Fruit fly (Drosophila melanogaster) whole organism, wandering third instar larva: ENCODE measurements around the gene CG42795.

Experiments
- Abd-B ChIP-seq: fragments of >200 bp; optimal IDR thresholded peaks from 2 replicates; lab custom pipeline; 2017; ENCODE audit warnings: missing biosample characterization, missing genetic modification characterization
- CG32264 ChIP-seq: fragments of 200-800 bp; sonication (Bioruptor generic); optimal IDR thresholded peaks from 2 replicates; lab custom pipeline; 2016; ENCODE audit warnings: missing biosample characterization, missing genetic modification characterization
- CG9705 ChIP-seq: fragments of 200-800 bp; sonication (Bioruptor generic); optimal IDR thresholded peaks from 2 replicates; lab custom pipeline; 2018; ENCODE audit warnings: missing biosample characterization, mild to moderate bottlenecking, missing genetic modification characterization
- CrebA ChIP-seq: fragments of 200-800 bp; sonication (Bioruptor generic); optimal IDR thresholded peaks from 2 replicates; lab custom pipeline; 2016; ENCODE audit warnings: missing biosample characterization, mild to moderate bottlenecking, missing genetic modification characterization, borderline replicate concordance
- Dfd ChIP-seq: fragments of >200 bp; optimal IDR thresholded peaks from 2 replicates; lab custom pipeline; 2017; ENCODE audit warnings: missing biosample characterization, missing genetic modification characterization
- Dif ChIP-seq: fragments of 200-275, 200-300 bp; sonication (Bioruptor generic); optimal IDR thresholded peaks from 2 replicates; lab custom pipeline; 2018; ENCODE audit warnings: missing biosample characterization, missing genetic modification characterization; ENCODE audit not compliant: partially characterized antibody
- HLH106 ChIP-seq: fragments of 200-800 bp; optimal IDR thresholded peaks from 3 replicates; lab custom pipeline; 2019; ENCODE audit warnings: missing biosample characterization, mild to moderate bottlenecking, missing genetic modification characterization, moderate library complexity
- Hnf4 ChIP-seq: fragments of 200-800 bp; sonication (Bioruptor generic); optimal IDR thresholded peaks from 2 replicates; lab custom pipeline; 2016; ENCODE audit warnings: missing biosample characterization, mild to moderate bottlenecking, missing genetic modification characterization
- Hr83 ChIP-seq: fragments of 200-300 bp; sonication (Bioruptor generic); optimal IDR thresholded peaks from 2 replicates; lab custom pipeline; 2016; ENCODE audit warnings: missing biosample characterization, mild to moderate bottlenecking, missing genetic modification characterization, moderate library complexity; ENCODE audit not compliant: poor library complexity, severe bottlenecking
- Mio ChIP-seq: sonication (Bioruptor generic); optimal IDR thresholded peaks from 2 replicates; lab custom pipeline; 2016; ENCODE audit warnings: missing biosample characterization, missing genetic modification characterization
- Myc ChIP-seq: fragments of >200 bp; optimal IDR thresholded peaks from 2 replicates; lab custom pipeline; 2017
- N ChIP-seq: fragments of >200 bp; optimal IDR thresholded peaks from 2 replicates; lab custom pipeline; 2018; ENCODE audit warnings: missing biosample characterization, missing external identifiers, missing genetic modification characterization
- Rel ChIP-seq, 2 experiments: fragments of 200-800 bp; sonication (Bioruptor generic) in 1 of 2; optimal IDR thresholded peaks; 2 replicates in 1 of 2; 3 replicates in 1 of 2; lab custom pipeline; 2016 to 2019; ENCODE audit warnings: mild to moderate bottlenecking in 2 of 2, missing biosample characterization in 2 of 2, missing genetic modification characterization in 2 of 2, moderate library complexity in 1 of 2
- Sp1 ChIP-seq: fragments of 200-800 bp; sonication (Bioruptor generic); optimal IDR thresholded peaks from 3 replicates; lab custom pipeline; 2019; ENCODE audit warnings: missing biosample characterization, mild to moderate bottlenecking, missing genetic modification characterization, moderate library complexity
- Vsx2 ChIP-seq: fragments of 200-300, 225-300 bp; sonication (Bioruptor generic); optimal IDR thresholded peaks from 2 replicates; lab custom pipeline; 2018; ENCODE audit warnings: missing biosample characterization, missing genetic modification characterization; ENCODE audit not compliant: partially characterized antibody
- dl ChIP-seq, 2 experiments: fragments of 175-275, 200-275 bp in 1 of 2; fragments of 200-275 bp in 1 of 2; sonication (Bioruptor generic); optimal IDR thresholded peaks; lab custom pipeline; 2018; ENCODE audit warnings: mild to moderate bottlenecking in 2 of 2, missing biosample characterization in 2 of 2, missing genetic modification characterization in 2 of 2, moderate library complexity in 2 of 2; ENCODE audit not compliant: partially characterized antibody in 2 of 2, insufficient read depth in 1 of 2
- dmrt93B ChIP-seq: fragments of 200-800 bp; sonication (Bioruptor generic); optimal IDR thresholded peaks from 2 replicates; lab custom pipeline; 2018; ENCODE audit warnings: missing biosample characterization, mild to moderate bottlenecking, missing genetic modification characterization
- dsf ChIP-seq: sonication (Bioruptor generic); optimal IDR thresholded peaks from 2 replicates; lab custom pipeline; 2016; ENCODE audit warnings: missing biosample characterization, missing genetic modification characterization, borderline replicate concordance
- ey ChIP-seq: fragments of 200-800 bp; sonication (Bioruptor generic); optimal IDR thresholded peaks from 2 replicates; lab custom pipeline; 2016; ENCODE audit warnings: missing biosample characterization, missing genetic modification characterization
- foxo ChIP-seq, 2 experiments: fragments of 200-800 bp; sonication (Bioruptor generic); optimal IDR thresholded peaks; 2 replicates in 1 of 2; 3 replicates in 1 of 2; lab custom pipeline; 2016 to 2017; ENCODE audit warnings: missing biosample characterization in 2 of 2, missing genetic modification characterization in 2 of 2
- fru ChIP-seq: fragments of 200-800 bp; sonication (Bioruptor generic); optimal IDR thresholded peaks from 3 replicates; lab custom pipeline; 2016; ENCODE audit warnings: missing biosample characterization, mild to moderate bottlenecking, missing genetic modification characterization
- h ChIP-seq: fragments of 200-800 bp; sonication (Bioruptor generic); optimal IDR thresholded peaks from 3 replicates; lab custom pipeline; 2016; ENCODE audit warnings: missing biosample characterization, mild to moderate bottlenecking, missing genetic modification characterization
- jim ChIP-seq: fragments of 175-275, 200-325 bp; sonication (Bioruptor generic); optimal IDR thresholded peaks from 2 replicates; lab custom pipeline; 2016; ENCODE audit warnings: missing biosample characterization, mild to moderate bottlenecking, missing genetic modification characterization
- lola ChIP-seq: fragments of >200 bp; optimal IDR thresholded peaks from 2 replicates; lab custom pipeline; 2017; ENCODE audit warnings: missing biosample characterization, missing genetic modification characterization
- psq ChIP-seq: fragments of 200-800 bp; sonication (Bioruptor generic); optimal IDR thresholded peaks from 3 replicates; lab custom pipeline; 2017; ENCODE audit warnings: missing biosample characterization, mild to moderate bottlenecking, missing genetic modification characterization, moderate library complexity
- rgr ChIP-seq: fragments of 200-800 bp; sonication (Bioruptor generic); optimal IDR thresholded peaks from 3 replicates; lab custom pipeline; 2016; ENCODE audit warnings: missing biosample characterization, mild to moderate bottlenecking, missing genetic modification characterization
- sage ChIP-seq: fragments of 200-800 bp; sonication (Bioruptor generic); optimal IDR thresholded peaks from 2 replicates; lab custom pipeline; 2016; ENCODE audit warnings: missing biosample characterization, mild to moderate bottlenecking, missing genetic modification characterization
- sv ChIP-seq: fragments of 200-800 bp; sonication (Bioruptor generic); optimal IDR thresholded peaks from 3 replicates; lab custom pipeline; 2016; ENCODE audit warnings: missing biosample characterization, missing genetic modification characterization
- tai ChIP-seq: sonication (Bioruptor generic); optimal IDR thresholded peaks from 2 replicates; lab custom pipeline; 2016; ENCODE audit warnings: missing biosample characterization, missing genetic modification characterization
- woc ChIP-seq: sonication (Bioruptor generic); optimal IDR thresholded peaks from 2 replicates; lab custom pipeline; 2016; ENCODE audit warnings: missing biosample characterization, mild to moderate bottlenecking, missing genetic modification characterization

CG42795 gene

DNA sequence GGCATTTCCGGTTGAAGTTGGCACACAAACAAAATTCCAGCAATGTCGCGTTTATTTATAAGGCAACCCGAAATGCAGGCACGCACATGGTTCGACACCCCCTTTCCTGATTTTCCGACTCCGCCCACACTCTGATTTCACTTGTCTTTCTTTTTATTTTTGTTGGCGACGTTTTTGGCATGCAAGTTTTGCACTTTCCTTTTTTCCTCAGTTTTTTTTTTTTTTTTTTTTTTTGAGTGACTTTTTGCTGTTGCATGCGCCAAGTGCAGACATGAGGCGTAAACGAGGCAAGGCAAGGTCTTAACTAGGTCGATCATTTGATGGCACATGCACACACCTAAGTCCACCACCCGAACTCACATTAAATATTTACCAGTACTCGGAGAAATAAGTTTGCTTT is 56.6 kb downstream of the CG42795 start:
- no peak for TF ChIP-seq sv (GFP tag; lab: Kevin White, UChicago)
- no peak for TF ChIP-seq jim (GFP tag; lab: Kevin White, UChicago)
- TF ChIP-seq Dfd (GFP tag; lab: Kevin White, UChicago) = no peak

DNA sequence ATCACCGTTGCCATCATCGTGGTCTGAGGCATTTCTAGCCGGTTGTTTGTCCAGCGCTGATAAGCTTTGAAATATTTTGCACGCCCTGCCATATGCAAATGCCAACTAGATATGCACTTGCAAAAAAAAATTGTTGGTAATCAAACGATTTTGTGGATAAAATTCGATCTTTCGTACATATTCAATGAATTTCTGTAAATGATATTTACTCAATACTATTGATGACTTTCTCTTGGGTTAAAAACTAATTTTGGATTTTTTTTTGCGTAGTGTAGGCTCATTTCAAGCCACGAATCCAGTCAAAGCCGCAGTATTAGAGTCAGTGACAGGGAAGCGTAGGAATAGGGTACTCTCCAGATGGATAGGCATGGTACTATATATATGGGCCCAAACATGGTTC is 57.6 kb downstream of the CG42795 start:
- TF ChIP-seq Dfd (GFP tag; lab: Kevin White, UChicago) = no peak
- TF ChIP-seq dmrt93B = no peak
- no peak for TF ChIP-seq rgr
- no peak for TF ChIP-seq N (GFP tag; lab: Kevin White, UChicago)
- no peak for TF ChIP-seq CG9705
- no peak for TF ChIP-seq Rel (GFP tag; optimal IDR thresholded peaks at IDR 0.05; lab: Kevin White, UChicago)
- no peak for TF ChIP-seq Rel (tag; optimal IDR thresholded peaks at IDR 0.05; lab: Kevin White, UChicago)
- no peak for TF ChIP-seq Dif
- TF ChIP-seq CG32264 = no peak
- TF ChIP-seq sage = no peak
- TF ChIP-seq CrebA (GFP tag; lab: Kevin White, UChicago) = no peak
- TF ChIP-seq HLH106 (tag; lab: Kevin White, UChicago) = no peak
- no peak for TF ChIP-seq fru (GFP tag; lab: Kevin White, UChicago)
- TF ChIP-seq woc = no peak
- no peak for TF ChIP-seq lola (GFP tag; lab: Kevin White, UChicago)
- TF ChIP-seq Myc = no peak
- no peak for TF ChIP-seq foxo (GFP tag; optimal IDR thresholded peaks at IDR 0.05; lab: Kevin White, UChicago)
- no peak for TF ChIP-seq Sp1 (GFP tag; lab: Kevin White, UChicago)
- no peak for TF ChIP-seq dl (GFP tag; optimal IDR thresholded peaks at IDR 0.05; lab: Kevin White, UChicago; ENCODE audit: insufficient read depth in 1 of 2, partially characterized antibody in 2 of 2)
- TF ChIP-seq tai (GFP tag; lab: Kevin White, UChicago) = no peak

DNA sequence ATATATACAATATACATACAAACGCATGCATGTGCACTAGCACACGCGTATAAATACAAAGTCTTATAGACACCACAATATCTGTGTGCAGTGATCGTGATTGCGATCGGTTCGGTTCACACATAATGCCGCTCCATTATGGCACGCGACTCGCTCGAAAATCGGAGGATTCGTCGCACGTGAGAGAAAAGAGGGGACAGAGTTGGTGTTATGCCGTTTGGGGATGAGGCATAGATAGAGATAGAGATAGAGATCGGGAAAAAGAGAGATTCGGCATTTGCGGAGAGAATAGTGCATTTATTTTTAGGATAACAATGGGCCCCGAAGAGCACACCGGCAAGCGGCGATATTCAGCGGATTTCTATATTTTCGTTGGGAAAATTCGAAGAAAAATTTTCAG is 58.7 kb downstream of the CG42795 start:
- no peak for TF ChIP-seq foxo (GFP tag; optimal IDR thresholded peaks at IDR 0.05; lab: Kevin White, UChicago)
- TF ChIP-seq CG32264 = no peak
- TF ChIP-seq dsf (GFP tag; lab: Kevin White, UChicago) = no peak
- TF ChIP-seq fru (GFP tag; lab: Kevin White, UChicago) = no peak
- no peak for TF ChIP-seq CG9705
- TF ChIP-seq h (GFP tag; lab: Kevin White, UChicago) = no peak
- no peak for TF ChIP-seq sage
- TF ChIP-seq Hr83 (GFP tag; lab: Kevin White, UChicago) = no peak
- TF ChIP-seq dmrt93B = no peak
- no peak for TF ChIP-seq sv (GFP tag; lab: Kevin White, UChicago)
- no peak for TF ChIP-seq Mio
- TF ChIP-seq psq = no peak
- no peak for TF ChIP-seq Hnf4 (GFP tag; lab: Kevin White, UChicago)
- no peak for TF ChIP-seq N (GFP tag; lab: Kevin White, UChicago)
- no peak for TF ChIP-seq Abd-B
- no peak for TF ChIP-seq Sp1 (GFP tag; lab: Kevin White, UChicago)
- TF ChIP-seq ey = no peak
- TF ChIP-seq Vsx2 (GFP tag; lab: Kevin White, UChicago) = no peak
- TF ChIP-seq, all 38 proteins: peak for 0
